Worm (Caenorhabditis elegans) whole organism, L4 larva: ENCODE measurements around the gene K10H10.6.
A peak's percentile ranks its signal among the peaks of the same experiment; 100 is the strongest.

Source experiments
- F26F4.8 ChIP-seq: fragments of 200-800 bp; sonication (Bioruptor generic); conservative IDR thresholded peaks from 2 replicates; pipeline ENCODE4 v1.3.6; 2022; ENCODE audit warnings: missing genetic modification characterization, missing compliant biosample characterization
- F44E2.7 ChIP-seq: fragments of 200-800 bp; sonication (Bioruptor generic); IDR thresholded peaks from 2 replicates; pipeline ENCODE4 v2.1.2; 2022; ENCODE audit warnings: missing genetic modification characterization, missing compliant biosample characterization
- Y105C5A.15 ChIP-seq: fragments of 200-800 bp; sonication (Bioruptor generic); IDR thresholded peaks from 2 replicates; pipeline ENCODE4 v1.3.6; 2022; ENCODE audit warnings: missing genetic modification characterization, missing compliant biosample characterization
- Y48G9A.11 ChIP-seq: fragments of 200-800 bp; sonication (Bioruptor generic); IDR thresholded peaks from 2 replicates; pipeline ENCODE4 v1.3.6; 2022; ENCODE audit warnings: missing genetic modification reagents, missing genetic modification characterization, missing compliant biosample characterization
- Y5F2A.4 ChIP-seq: fragments of 200-800 bp; sonication (Bioruptor generic); optimal IDR thresholded peaks from 2 replicates; lab custom pipeline; 2018; ENCODE audit warnings: mild to moderate bottlenecking, missing genetic modification characterization, missing compliant biosample characterization
- ZK546.5 ChIP-seq, 2 experiments: sonication (generic microtip); optimal IDR thresholded peaks; 2 replicates each; lab custom pipeline; 2017; ENCODE audit warnings: missing biosample characterization in 2 of 2, missing genetic modification characterization in 2 of 2
- aha-1 ChIP-seq: fragments of 150-350 bp; peaks from one replicate; lab custom pipeline; 2014; ENCODE audit warnings: missing biosample characterization, missing genetic modification characterization
- ceh-28 ChIP-seq: fragments of 150-350 bp; optimal IDR thresholded peaks from 2 replicates; lab custom pipeline; 2014; ENCODE audit warnings: missing biosample characterization, missing genetic modification reagents, missing genetic modification characterization
- ceh-32 ChIP-seq: sonication (generic microtip); optimal IDR thresholded peaks from 2 replicates; lab custom pipeline; 2016; ENCODE audit warnings: mild to moderate bottlenecking, missing genetic modification characterization, missing compliant biosample characterization; ENCODE audit not compliant: poor library complexity
- ceh-82 ChIP-seq: sonication (generic microtip); optimal IDR thresholded peaks from 2 replicates; lab custom pipeline; 2017; ENCODE audit warnings: missing biosample characterization, missing genetic modification characterization
- ctbp-1 ChIP-seq: fragments of 200-800 bp; sonication (Bioruptor generic); IDR thresholded peaks from 2 replicates; pipeline ENCODE4 v1.3.6; 2022; ENCODE audit warnings: missing genetic modification reagents, missing genetic modification characterization, missing compliant biosample characterization
- daf-12 ChIP-seq: fragments of 150-350 bp; optimal IDR thresholded peaks from 2 replicates; lab custom pipeline; 2014; ENCODE audit warnings: missing biosample characterization, missing genetic modification reagents, missing genetic modification characterization
- dmd-8 ChIP-seq: fragments of 200-800 bp; sonication (Bioruptor generic); IDR thresholded peaks from 2 replicates; pipeline ENCODE4 v1.3.6; 2022; ENCODE audit warnings: missing genetic modification characterization, missing compliant biosample characterization
- hif-1 ChIP-seq, 2 experiments: sonication (generic microtip); optimal IDR thresholded peaks; 2 replicates each; lab custom pipeline; 2016 to 2017; ENCODE audit warnings: missing compliant biosample characterization in 2 of 2, missing genetic modification characterization in 2 of 2, missing genetic modification reagents in 2 of 2, missing genotype in 2 of 2, mild to moderate bottlenecking in 1 of 2
- lir-3 ChIP-seq: sonication (generic microtip); optimal IDR thresholded peaks from 2 replicates; lab custom pipeline; 2016; ENCODE audit warnings: mild to moderate bottlenecking, missing genetic modification characterization, missing compliant biosample characterization
- madf-9 ChIP-seq: fragments of 200-800 bp; sonication (Bioruptor generic); conservative IDR thresholded peaks from 2 replicates; pipeline ENCODE4 v1.3.6; 2022; ENCODE audit warnings: missing genetic modification reagents, missing genetic modification characterization, missing compliant biosample characterization
- mdl-1 ChIP-seq, 2 experiments: fragments of 150-350 bp in 1 of 2; sonication (generic microtip) in 1 of 2; optimal IDR thresholded peaks; 2 replicates each; lab custom pipeline; 2014 to 2017; ENCODE audit warnings: missing biosample characterization in 2 of 2, missing genetic modification characterization in 2 of 2
- mdt-29 ChIP-seq: fragments of 200-800 bp; sonication (Bioruptor generic); IDR thresholded peaks from 2 replicates; pipeline ENCODE4 v1.3.6; 2022; ENCODE audit warnings: missing genetic modification reagents, missing genetic modification characterization, missing compliant biosample characterization
- nhr-111 ChIP-seq: fragments of 200-800 bp; sonication (Bioruptor generic); optimal IDR thresholded peaks from 2 replicates; lab custom pipeline; 2018; ENCODE audit warnings: mild to moderate bottlenecking, missing genetic modification characterization, missing compliant biosample characterization
- nhr-237 ChIP-seq: sonication (generic microtip); optimal IDR thresholded peaks from 2 replicates; lab custom pipeline; 2017; ENCODE audit warnings: missing biosample characterization, missing genetic modification characterization
- pqm-1 ChIP-seq: sonication (generic microtip); optimal IDR thresholded peaks from 2 replicates; lab custom pipeline; 2017; ENCODE audit warnings: missing biosample characterization, missing genetic modification characterization
- rbr-2 ChIP-seq: sonication (generic microtip); optimal IDR thresholded peaks from 2 replicates; lab custom pipeline; 2016; ENCODE audit warnings: missing genotype, missing genetic modification characterization, missing compliant biosample characterization
- spr-1 ChIP-seq: sonication (generic microtip); optimal IDR thresholded peaks from 2 replicates; lab custom pipeline; 2016; ENCODE audit warnings: mild to moderate bottlenecking, missing genetic modification characterization, missing compliant biosample characterization
- spr-3 ChIP-seq: fragments of 200-800 bp; sonication (Bioruptor generic); optimal IDR thresholded peaks from 2 replicates; lab custom pipeline; 2018; ENCODE audit warnings: mild to moderate bottlenecking, missing genetic modification characterization, missing compliant biosample characterization
- tra-1 ChIP-seq: fragments of 200-800 bp; sonication (Bioruptor generic); IDR thresholded peaks from 2 replicates; pipeline ENCODE4 v1.3.6; 2022; ENCODE audit warnings: missing genetic modification reagents, missing genetic modification characterization, missing compliant biosample characterization
- zip-11 ChIP-seq: fragments of 200-800 bp; sonication (Bioruptor generic); IDR thresholded peaks from 2 replicates; pipeline ENCODE4 v1.3.6; 2022; ENCODE audit warnings: missing genetic modification characterization, missing compliant biosample characterization

Gene K10H10.6

ce11 chrII:14540551-14540950 lies 37.5 kb downstream of the K10H10.6 start:
- TF ChIP-seq pqm-1 (tag; lab: Kevin White, UChicago) = peak; percentile 38
- peak; percentile 88 for TF ChIP-seq aha-1
- no peak for TF ChIP-seq ceh-28 (tag; lab: Kevin White, UChicago)

- TF ChIP-seq ctbp-1 = no peak
- no peak for TF ChIP-seq Y48G9A.11 (GFP tag; lab: Robert Waterston, UW)
- TF ChIP-seq ceh-32 (tag; lab: Kevin White, UChicago) = no peak
- TF ChIP-seq lir-3 (tag; lab: Kevin White, UChicago) = no peak
- no peak for TF ChIP-seq spr-3 (GFP tag; lab: Kevin White, UChicago)
- no peak for TF ChIP-seq madf-9
- TF ChIP-seq tra-1 (GFP tag; lab: Robert Waterston, UW) = no peak
- TF ChIP-seq Y105C5A.15 (GFP tag; lab: Robert Waterston, UW) = no peak
- no peak for TF ChIP-seq daf-12
- no peak for TF ChIP-seq mdl-1 (tag; optimal IDR thresholded peaks at IDR 0.05; lab: Kevin White, UChicago)
- TF ChIP-seq nhr-111 (GFP tag; lab: Kevin White, UChicago) = no peak
- no peak for TF ChIP-seq rbr-2
- TF ChIP-seq spr-1 (tag; lab: Kevin White, UChicago) = no peak
Measured at ce11 chrII:14548691-14549090, 45.6 kb downstream of the K10H10.6 start, which contains the start of gene gcy-29. Gene gcy-29 (minus strand): TSS chrII:14548791.

- TF ChIP-seq zip-11 (GFP tag; lab: Robert Waterston, UW) (no peak), hif-1 (tag; optimal IDR thresholded peaks at IDR 0.05; lab: Kevin White, UChicago) (no peak), madf-9 (no peak), dmd-8 (GFP tag; lab: Robert Waterston, UW) (no peak), Y5F2A.4 (GFP tag; lab: Kevin White, UChicago) (no peak), nhr-237 (tag; lab: Kevin White, UChicago) (no peak), F26F4.8 (no peak), F44E2.7 (GFP tag; lab: Robert Waterston, UW) (no peak), spr-3 (GFP tag; lab: Kevin White, UChicago) (no peak), ceh-82 (tag; lab: Kevin White, UChicago) (no peak), mdt-29 (GFP tag; lab: Robert Waterston, UW) (no peak), ceh-32 (tag; lab: Kevin White, UChicago) (no peak), ZK546.5 (tag; optimal IDR thresholded peaks at IDR 0.05; lab: Kevin White, UChicago) (no peak), mdl-1 (tag; optimal IDR thresholded peaks at IDR 0.05; lab: Kevin White, UChicago) (no peak)
- TF ChIP-seq, all 104 proteins: peak for 0
Measured at ce11 chrII:14550613-14551012, 47.5 kb downstream of the K10H10.6 start, which contains the start of gene nlp-41. Gene nlp-41 (plus strand): TSS chrII:14550913.
